Worm (Caenorhabditis elegans) whole organism, L2 larva: Measurements from ENCODE around the gene mig-13.

Experiments
- alr-1 ChIP-seq: fragments of 150-350 bp; optimal IDR thresholded peaks from 2 replicates; lab custom pipeline; 2014; ENCODE audit warnings: missing biosample characterization, missing genetic modification characterization
- ama-1 ChIP-seq: fragments of 150-350 bp; optimal IDR thresholded peaks from 2 replicates; lab custom pipeline; 2018; ENCODE audit warnings: inconsistent platforms
- dmd-4 ChIP-seq: sonication (generic microtip); optimal IDR thresholded peaks from 2 replicates; lab custom pipeline; 2017; ENCODE audit warnings: missing biosample characterization, missing genetic modification characterization
- egl-27 ChIP-seq: sonication (generic microtip); optimal IDR thresholded peaks from 3 replicates; lab custom pipeline; 2017; ENCODE audit warnings: missing biosample characterization, missing genetic modification reagents, missing genetic modification characterization
- lin-13 ChIP-seq: fragments of 150-350 bp; optimal IDR thresholded peaks from 2 replicates; lab custom pipeline; 2014; ENCODE audit warnings: missing biosample characterization, missing genetic modification reagents, missing genetic modification characterization
- mbf-1 ChIP-seq: sonication (generic microtip); optimal IDR thresholded peaks from 2 replicates; lab custom pipeline; 2017; ENCODE audit warnings: missing biosample characterization, missing genetic modification characterization
- mdl-1 ChIP-seq, 2 experiments: fragments of 150-350 bp in 1 of 2; sonication (generic microtip) in 1 of 2; optimal IDR thresholded peaks; 2 replicates each; lab custom pipeline; 2017; ENCODE audit warnings: missing biosample characterization in 2 of 2, missing genetic modification characterization in 2 of 2
- nhr-12 ChIP-seq: fragments of 150-350 bp; optimal IDR thresholded peaks from 2 replicates; lab custom pipeline; 2014; ENCODE audit warnings: missing biosample characterization, missing genetic modification characterization
- nhr-6 ChIP-seq: fragments of 150-350 bp; optimal IDR thresholded peaks from 2 replicates; lab custom pipeline; 2014; ENCODE audit warnings: missing biosample characterization, missing genetic modification characterization
- snpc-4 ChIP-seq: fragments of 150-350 bp; optimal IDR thresholded peaks from 2 replicates; lab custom pipeline; 2014; ENCODE audit warnings: missing biosample characterization, missing genetic modification characterization
- ztf-11 ChIP-seq: sonication (generic microtip); optimal IDR thresholded peaks from 2 replicates; lab custom pipeline; 2017; ENCODE audit warnings: missing biosample characterization, missing genetic modification characterization
- ztf-4 ChIP-seq: fragments of 150-350 bp; optimal IDR thresholded peaks from 2 replicates; lab custom pipeline; 2014; ENCODE audit warnings: missing biosample characterization, missing genetic modification characterization

DNA sequence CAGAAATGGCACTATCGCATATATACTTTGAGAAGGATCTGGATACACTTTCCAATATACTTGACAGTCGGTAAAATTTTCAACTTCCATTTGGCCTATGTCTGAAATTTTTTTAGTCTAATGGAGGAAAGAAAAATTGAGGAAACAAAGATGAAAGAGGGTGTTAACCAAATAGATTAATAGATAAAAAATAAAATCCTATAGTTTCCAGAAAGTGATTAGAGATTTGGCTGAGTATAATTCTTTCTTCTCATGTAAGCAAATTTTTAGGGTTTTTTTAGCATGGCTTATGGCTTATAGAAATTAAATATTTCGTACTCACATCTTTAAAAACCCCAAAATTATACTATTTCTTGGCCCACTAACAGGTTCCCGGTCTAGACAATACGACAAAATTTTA is 30.0 kb downstream of the mig-13 start, which contains the start of gene npr-1:
- TF ChIP-seq alr-1 (no peak), mbf-1 (tag; lab: Kevin White, UChicago) (no peak), ama-1 (lab: Kevin White, UChicago) (no peak), dmd-4 (tag; lab: Kevin White, UChicago) (no peak), snpc-4 (tag; lab: Kevin White, UChicago) (no peak), ztf-11 (tag; lab: Kevin White, UChicago) (no peak), mdl-1 (tag; optimal IDR thresholded peaks at IDR 0.05; lab: Kevin White, UChicago) (no peak), egl-27 (tag; lab: Kevin White, UChicago) (no peak), nhr-6 (tag; lab: Kevin White, UChicago) (no peak), lin-13 (GFP tag; lab: Kevin White, UChicago) (no peak), nhr-12 (no peak), ztf-4 (tag; lab: Kevin White, UChicago) (no peak)
